Fruit fly (Drosophila melanogaster): ENCODE measurements around the gene CG10336.

CG10336 gene

dm6 chr2L:18702721-18703488, 13.6 kb downstream of the CG10336 start, which contains the start of the genes CG10376 and CG10343 (continued):
- TF ChIP-seq Drgx (GFP tag; IDR thresholded peaks at IDR 0.05) (peak; percentile 76; the same call in 1 of the 2 replicates), pita (GFP tag; optimal IDR thresholded peaks at IDR 0.05) (no peak), ttk (GFP tag; IDR thresholded peaks at IDR 0.05) (peak; percentile 84), Sry-β (GFP tag; optimal IDR thresholded peaks at IDR 0.05) (peak; percentile 74), ftz-f1 (GFP tag; optimal IDR thresholded peaks at IDR 0.05) (no peak), CG11247 (GFP tag; IDR thresholded peaks at IDR 0.05) (peak; percentile 79), slou (GFP tag; optimal IDR thresholded peaks at IDR 0.05) (peak; percentile 81), otp (GFP tag; IDR thresholded peaks at IDR 0.05) (0 out of 3 replicates have a peak, but pooled peaks have one; percentile 25), tio (GFP tag; optimal IDR thresholded peaks at IDR 0.05) (peak; percentile 89), CG14050 (GFP tag; IDR thresholded peaks at IDR 0.05) (peak; percentile 66), eyg (GFP tag; optimal IDR thresholded peaks at IDR 0.05) (no peak), hb (GFP tag; IDR thresholded peaks at IDR 0.05; ENCODE audit: partially characterized antibody) (no peak), CG6654 (GFP tag; optimal IDR thresholded peaks at IDR 0.05) (peak; percentile 51), pho (GFP tag; optimal IDR thresholded peaks at IDR 0.05) (peak; percentile 36), CG8089 (GFP tag; optimal IDR thresholded peaks at IDR 0.05) (no peak), ems (GFP tag; optimal IDR thresholded peaks at IDR 0.05) (peak; percentile 5), gsb-n (tag; optimal IDR thresholded peaks at IDR 0.05) (peak; percentile 90), CG18011 (GFP tag; optimal IDR thresholded peaks at IDR 0.05) (peak; percentile 51), CG2875 (GFP tag; optimal IDR thresholded peaks at IDR 0.05) (peak; percentile 52), nmo (GFP tag; optimal IDR thresholded peaks at IDR 0.05) (peak; percentile 98), seq (GFP tag; IDR thresholded peaks at IDR 0.05) (peak; percentile 22; the same call in 1 of the 2 replicates), E2f2 (GFP tag; IDR thresholded peaks at IDR 0.05) (peak; percentile 45; the same call in 1 of the 2 replicates), C15 (GFP tag; IDR thresholded peaks at IDR 0.05) (no peak; the same call in 2 of the 3 replicates), CG4360 (GFP tag; IDR thresholded peaks at IDR 0.05) (no peak), Six4 (GFP tag; optimal IDR thresholded peaks at IDR 0.05) (peak; percentile 74), p53 (GFP tag; optimal IDR thresholded peaks at IDR 0.05) (peak; percentile 34), Nf-YB (GFP tag; optimal IDR thresholded peaks at IDR 0.05) (peak; percentile 74), nom (GFP tag; optimal IDR thresholded peaks at IDR 0.05) (peak; percentile 58), wor (GFP tag; IDR thresholded peaks at IDR 0.05) (peak; percentile 83), Sin3A (optimal IDR thresholded peaks at IDR 0.05) (peak; percentile 68), Myb (GFP tag; optimal IDR thresholded peaks at IDR 0.05) (peak; percentile 17), Atf-2 (GFP tag; optimal IDR thresholded peaks at IDR 0.05) (peak; percentile 34), Scr (GFP tag; IDR thresholded peaks at IDR 0.05; ENCODE audit: partially characterized antibody) (0 out of 2 replicates have a peak, but pooled peaks have one; percentile 16), crp (GFP tag; optimal IDR thresholded peaks at IDR 0.05) (peak; percentile 83 to 96), nerfin-2 (GFP tag; IDR thresholded peaks at IDR 0.05; ENCODE audit: partially characterized antibody) (no peak), Kr (GFP tag; optimal IDR thresholded peaks at IDR 0.05) (peak; percentile 15), gem (tag; optimal IDR thresholded peaks at IDR 0.05) (peak; percentile 97), CG9215 (GFP tag; IDR thresholded peaks at IDR 0.05) (peak; percentile 90), vvl (GFP tag; IDR thresholded peaks at IDR 0.05) (peak; percentile 76), CG7839 (tag; optimal IDR thresholded peaks at IDR 0.05) (peak; percentile 95), CG6175 (GFP tag; IDR thresholded peaks at IDR 0.05) (peak; percentile 33; the same call in 1 of the 3 replicates), CG34376 (GFP tag; optimal IDR thresholded peaks at IDR 0.05) (peak; percentile 53), lilli (GFP tag; optimal IDR thresholded peaks at IDR 0.05) (peak; percentile 80), knrl (GFP tag; IDR thresholded peaks at IDR 0.05; ENCODE audit: partially characterized antibody) (peak; percentile 39; the same call in 1 of the 3 replicates), dpn (GFP tag; optimal IDR thresholded peaks at IDR 0.05) (peak; percentile 53 to 83), CG18619 (GFP tag; optimal IDR thresholded peaks at IDR 0.05) (peak; percentile 86), luna (GFP tag; optimal IDR thresholded peaks at IDR 0.05) (no peak), run (tag; optimal IDR thresholded peaks at IDR 0.05) (peak; percentile 66), her (GFP tag; optimal IDR thresholded peaks at IDR 0.05) (no peak)
